3 worm cellular contexts compared by ENCODE assay signal in the genomic region with DNA sequence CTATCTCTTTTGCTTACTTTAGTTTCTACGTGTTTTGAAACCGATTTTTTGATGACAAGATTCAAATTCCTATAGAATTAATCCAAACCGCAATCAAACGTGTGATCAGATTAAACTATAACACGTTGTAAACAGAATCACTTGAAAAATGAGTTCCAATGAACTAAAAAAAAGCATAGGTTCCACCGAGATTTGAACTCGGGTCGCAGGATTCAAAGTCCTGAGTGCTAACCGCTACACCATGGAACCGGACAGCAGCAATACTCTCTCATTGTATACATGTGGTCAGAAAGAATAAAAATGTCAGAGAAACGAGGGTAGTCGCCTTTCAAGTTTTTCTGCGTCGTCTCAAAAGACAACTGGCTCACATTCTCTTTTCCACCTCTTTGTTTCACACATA.
TF ChIP-seq lines count a peak whose summit lies in the region.

No protein-coding gene starts in this region.

TF ChIP-seq in whole organism, L1 larva, 84 proteins besides CTCF, POLR2A, EP300 and RAD21 (continued from another document):
- peak; percentile 49 for TF ChIP-seq fkh-8 (tag; optimal IDR thresholded peaks at IDR 0.05; lab: Kevin White, UChicago)
- peak; percentile 10 for TF ChIP-seq skn-1 (tag; optimal IDR thresholded peaks at IDR 0.05; lab: Kevin White, UChicago)
- TF ChIP-seq ceh-82 (tag; optimal IDR thresholded peaks at IDR 0.05; lab: Kevin White, UChicago) = peak; percentile 14 to 66 (median 31)
- peak; percentile 76 for TF ChIP-seq nhr-71 (tag; optimal IDR thresholded peaks at IDR 0.05; lab: Kevin White, UChicago)
- no peak for TF ChIP-seq nhr-77 (tag; optimal IDR thresholded peaks at IDR 0.05; lab: Kevin White, UChicago)
- TF ChIP-seq C16A3.4 (tag; optimal IDR thresholded peaks at IDR 0.05; lab: Kevin White, UChicago) = peak; percentile 53
- no peak for TF ChIP-seq blmp-1 (tag; optimal IDR thresholded peaks at IDR 0.05; lab: Kevin White, UChicago)
- peak; percentile 57 for TF ChIP-seq swsn-7 (tag; optimal IDR thresholded peaks at IDR 0.05; lab: Kevin White, UChicago)
- TF ChIP-seq nhr-20 (tag; optimal IDR thresholded peaks at IDR 0.05; lab: Kevin White, UChicago) = peak; percentile 53
- peak in 1 of 3 experiments; percentile 9 for TF ChIP-seq dpl-1 (GFP tag; optimal IDR thresholded peaks at IDR 0.05; lab: Kevin White, UChicago)
- no peak for TF ChIP-seq fkh-4 (tag; optimal IDR thresholded peaks at IDR 0.05; lab: Kevin White, UChicago; ENCODE audit: borderline replicate concordance)
- peak; percentile 30 for TF ChIP-seq fkh-10 (GFP tag; optimal IDR thresholded peaks at IDR 0.05; lab: Kevin White, UChicago)
- no peak for TF ChIP-seq nhr-76 (tag; optimal IDR thresholded peaks at IDR 0.05; lab: Kevin White, UChicago)
- TF ChIP-seq alr-1 (tag; optimal IDR thresholded peaks at IDR 0.05; lab: Kevin White, UChicago; ENCODE audit: borderline replicate concordance) = no peak
- TF ChIP-seq egl-27 (tag; optimal IDR thresholded peaks at IDR 0.05; lab: Kevin White, UChicago) = no peak
- TF ChIP-seq unc-130 (tag; optimal IDR thresholded peaks at IDR 0.05; lab: Kevin White, UChicago) = peak; percentile 64
- TF ChIP-seq hlh-17 (GFP tag; optimal IDR thresholded peaks at IDR 0.05; lab: Kevin White, UChicago; ENCODE audit: borderline replicate concordance) = no peak
- peak; percentile 62 for TF ChIP-seq irx-1 (tag; optimal IDR thresholded peaks at IDR 0.05; lab: Kevin White, UChicago)
- peak; percentile 77 for TF ChIP-seq rnt-1 (tag; optimal IDR thresholded peaks at IDR 0.05; lab: Kevin White, UChicago)
- TF ChIP-seq ets-5 (GFP tag; IDR thresholded peaks at IDR 0.05; lab: Robert Waterston, UW) = no peak
- TF ChIP-seq elt-2 (tag; optimal IDR thresholded peaks at IDR 0.05; lab: Kevin White, UChicago) = peak; percentile 15
- peak; percentile 39 for TF ChIP-seq nhr-85 (tag; lab: Kevin White, UChicago)
- no peak for TF ChIP-seq aly-2 (tag; optimal IDR thresholded peaks at IDR 0.05; lab: Kevin White, UChicago)
- peak; percentile 23 for TF ChIP-seq lin-13 (GFP tag; optimal IDR thresholded peaks at IDR 0.05; lab: Kevin White, UChicago)
- peak; percentile 78 for TF ChIP-seq snu-23 (GFP tag; optimal IDR thresholded peaks at IDR 0.05; lab: Kevin White, UChicago)
- TF ChIP-seq nhr-47 (tag; optimal IDR thresholded peaks at IDR 0.05; lab: Kevin White, UChicago) = peak; percentile 78
- TF ChIP-seq mep-1 (tag; optimal IDR thresholded peaks at IDR 0.05; lab: Kevin White, UChicago) = peak; percentile 63
- TF ChIP-seq lin-35 (GFP tag; optimal IDR thresholded peaks at IDR 0.05; lab: Kevin White, UChicago) = peak; percentile 1 to 65
- peak; percentile 51 for TF ChIP-seq xbp-1 (tag; optimal IDR thresholded peaks at IDR 0.05; lab: Kevin White, UChicago)
- TF ChIP-seq tbx-2 (tag; optimal IDR thresholded peaks at IDR 0.05; lab: Kevin White, UChicago) = peak; percentile 6
TF ChIP-seq in whole organism, L1 larva: peak in this region for 33.

TF ChIP-seq in whole organism, L3 larva, 47 proteins besides CTCF, POLR2A, EP300 and RAD21 (continued from another document):
- TF ChIP-seq nhr-77 (tag; optimal IDR thresholded peaks at IDR 0.05; lab: Kevin White, UChicago) (peak; percentile 5), R02D3.7 (tag; optimal IDR thresholded peaks at IDR 0.05; lab: Kevin White, UChicago) (peak; percentile 16), snpc-4 (tag; optimal IDR thresholded peaks at IDR 0.05; lab: Kevin White, UChicago) (peak; percentile 3), mdl-1 (tag; optimal IDR thresholded peaks at IDR 0.05; lab: Kevin White, UChicago) (no peak), jun-1 (tag; optimal IDR thresholded peaks at IDR 0.05; lab: Kevin White, UChicago) (peak; percentile 12), egl-5 (tag; optimal IDR thresholded peaks at IDR 0.05; lab: Kevin White, UChicago) (peak; percentile 15), egl-27 (tag; optimal IDR thresholded peaks at IDR 0.05; lab: Kevin White, UChicago) (no peak), lin-39 (tag; optimal IDR thresholded peaks at IDR 0.05; lab: Kevin White, UChicago) (peak; percentile 68), nfya-1 (tag; optimal IDR thresholded peaks at IDR 0.05; lab: Kevin White, UChicago; ENCODE audit: insufficient read depth) (peak; percentile 38), tbx-2 (tag; optimal IDR thresholded peaks at IDR 0.05; lab: Kevin White, UChicago) (peak; percentile 52), elt-3 (tag; optimal IDR thresholded peaks at IDR 0.05; lab: Kevin White, UChicago) (peak in 1 of 3 experiments; percentile 51), skn-1 (tag; optimal IDR thresholded peaks at IDR 0.05; lab: Kevin White, UChicago) (no peak), fkh-2 (tag; optimal IDR thresholded peaks at IDR 0.05; lab: Kevin White, UChicago) (no peak), nhr-28 (tag; optimal IDR thresholded peaks at IDR 0.05; lab: Kevin White, UChicago) (no peak), eor-1 (tag; optimal IDR thresholded peaks at IDR 0.05; lab: Kevin White, UChicago) (peak in 1 of 2 experiments; percentile 36), nhr-237 (tag; optimal IDR thresholded peaks at IDR 0.05; lab: Kevin White, UChicago) (no peak), sea-2 (GFP tag; optimal IDR thresholded peaks at IDR 0.05; lab: Kevin White, UChicago) (no peak), lin-15B (tag; optimal IDR thresholded peaks at IDR 0.05; lab: Kevin White, UChicago) (no peak), lsy-12 (tag; optimal IDR thresholded peaks at IDR 0.05; lab: Kevin White, UChicago) (peak; percentile 60), ama-1 (optimal IDR thresholded peaks at IDR 0.05; lab: Kevin White, UChicago) (no peak), ceh-16 (tag; optimal IDR thresholded peaks at IDR 0.05; lab: Kevin White, UChicago) (peak; percentile 35), nhr-67 (tag; optimal IDR thresholded peaks at IDR 0.05; lab: Kevin White, UChicago) (no peak), zag-1 (tag; optimal IDR thresholded peaks at IDR 0.05; lab: Kevin White, UChicago) (no peak), elt-2 (tag; optimal IDR thresholded peaks at IDR 0.05; lab: Kevin White, UChicago) (peak; percentile 39), unc-62 (GFP tag; optimal IDR thresholded peaks at IDR 0.05; lab: Kevin White, UChicago) (no peak), ZK546.5 (tag; optimal IDR thresholded peaks at IDR 0.05; lab: Kevin White, UChicago) (no peak), daf-12 (tag; optimal IDR thresholded peaks at IDR 0.05; lab: Kevin White, UChicago) (no peak), nhr-23 (tag; optimal IDR thresholded peaks at IDR 0.05; lab: Kevin White, UChicago) (no peak), fos-1 (tag; optimal IDR thresholded peaks at IDR 0.05; lab: Kevin White, UChicago) (no peak)

TF ChIP-seq in whole organism, young adult, 124 proteins besides CTCF, POLR2A, EP300 and RAD21 (continued from another document and continues in another):
- peak; percentile 66 for TF ChIP-seq dox-1 (GFP tag; IDR thresholded peaks at IDR 0.05; lab: Robert Waterston, UW)
- no peak for TF ChIP-seq hsf-1 (GFP tag; IDR thresholded peaks at IDR 0.05; lab: Robert Waterston, UW)
- TF ChIP-seq F33H1.4 (GFP tag; IDR thresholded peaks at IDR 0.05; lab: Robert Waterston, UW) = no peak
- 0 out of 2 replicates have a peak, but pooled peaks have one; percentile 29 for TF ChIP-seq attf-6 (GFP tag; IDR thresholded peaks at IDR 0.05; lab: Robert Waterston, UW)
- peak; percentile 70; the same call in 1 of the 2 replicates for TF ChIP-seq aptf-3 (GFP tag; IDR thresholded peaks at IDR 0.05; lab: Robert Waterston, UW)
- no peak for TF ChIP-seq Y67H2A.10 (GFP tag; conservative IDR thresholded peaks at IDR 0.05; lab: Robert Waterston, UW)
- peak; percentile 33; the same call in 1 of the 2 replicates for TF ChIP-seq ztf-28 (GFP tag; IDR thresholded peaks at IDR 0.05; lab: Robert Waterston, UW)
- no peak for TF ChIP-seq C06A6.2 (GFP tag; conservative IDR thresholded peaks at IDR 0.05; lab: Robert Waterston, UW)
- no peak for TF ChIP-seq unc-130 (GFP tag; optimal IDR thresholded peaks at IDR 0.05; lab: Kevin White, UChicago)
- no peak for TF ChIP-seq F49E8.2 (tag; optimal IDR thresholded peaks at IDR 0.05; lab: Kevin White, UChicago; ENCODE audit: insufficient read depth)
- TF ChIP-seq ceh-79 (tag; optimal IDR thresholded peaks at IDR 0.05; lab: Kevin White, UChicago) = peak; percentile 55
- TF ChIP-seq B0261.1 (tag; optimal IDR thresholded peaks at IDR 0.05; lab: Kevin White, UChicago) = peak; percentile 84
- TF ChIP-seq nfya-1 (tag; optimal IDR thresholded peaks at IDR 0.05; lab: Kevin White, UChicago; ENCODE audit: borderline replicate concordance, insufficient read depth) = no peak
- TF ChIP-seq egrh-3 (GFP tag; IDR thresholded peaks at IDR 0.05; lab: Robert Waterston, UW) = no peak
- peak; percentile 76 for TF ChIP-seq zim-3 (tag; optimal IDR thresholded peaks at IDR 0.05; lab: Kevin White, UChicago)
- peak; percentile 64; the same call in 1 of the 2 replicates for TF ChIP-seq madf-3 (GFP tag; IDR thresholded peaks at IDR 0.05; lab: Robert Waterston, UW)
- TF ChIP-seq efl-1 (GFP tag; optimal IDR thresholded peaks at IDR 0.05; lab: Kevin White, UChicago) = no peak
- peak; percentile 13 for TF ChIP-seq nhr-27 (tag; optimal IDR thresholded peaks at IDR 0.05; lab: Kevin White, UChicago)
- TF ChIP-seq C17E4.6 (GFP tag; IDR thresholded peaks at IDR 0.05; lab: Robert Waterston, UW) = no peak
- TF ChIP-seq F57A8.1 (GFP tag; optimal IDR thresholded peaks at IDR 0.05; lab: Kevin White, UChicago) = no peak
- peak; percentile 75; the same call in 1 of the 2 replicates for TF ChIP-seq ceh-40 (GFP tag; IDR thresholded peaks at IDR 0.05; lab: Robert Waterston, UW)
- no peak for TF ChIP-seq mel-28 (tag; optimal IDR thresholded peaks at IDR 0.05; lab: Kevin White, UChicago; ENCODE audit: borderline replicate concordance)
- TF ChIP-seq hrde-1 (tag; optimal IDR thresholded peaks at IDR 0.05; lab: Kevin White, UChicago; ENCODE audit: borderline replicate concordance) = peak; percentile 54
- TF ChIP-seq ztf-25 (GFP tag; IDR thresholded peaks at IDR 0.05; lab: Robert Waterston, UW) = peak; percentile 49; the same call in 1 of the 2 replicates
- no peak for TF ChIP-seq Y53F4B.3 (GFP tag; IDR thresholded peaks at IDR 0.05; lab: Robert Waterston, UW)
- TF ChIP-seq rpc-1 (optimal IDR thresholded peaks at IDR 0.05; lab: Kevin White, UChicago) = peak; percentile 98
- peak; percentile 94 for TF ChIP-seq rpc-1 (tag; optimal IDR thresholded peaks at IDR 0.05; lab: Kevin White, UChicago)
- peak; percentile 39; the same call in 1 of the 2 replicates for TF ChIP-seq ceh-100 (GFP tag; IDR thresholded peaks at IDR 0.05; lab: Robert Waterston, UW)
- peak; percentile 10 for TF ChIP-seq F22D6.2 (tag; optimal IDR thresholded peaks at IDR 0.05; lab: Kevin White, UChicago)
- TF ChIP-seq let-607 (tag; optimal IDR thresholded peaks at IDR 0.05; lab: Kevin White, UChicago) = peak; percentile 34 to 71
- peak; percentile 25 for TF ChIP-seq fkh-3 (tag; optimal IDR thresholded peaks at IDR 0.05; lab: Kevin White, UChicago)
- peak; percentile 60 for TF ChIP-seq dpff-1 (tag; optimal IDR thresholded peaks at IDR 0.05; lab: Kevin White, UChicago)
- TF ChIP-seq F52B5.7 (tag; optimal IDR thresholded peaks at IDR 0.05; lab: Kevin White, UChicago) = peak; percentile 48
- no peak for TF ChIP-seq ztf-22 (GFP tag; optimal IDR thresholded peaks at IDR 0.05; lab: Kevin White, UChicago)
- TF ChIP-seq dpl-1 (GFP tag; optimal IDR thresholded peaks at IDR 0.05; lab: Kevin White, UChicago) = no peak
- TF ChIP-seq nhr-90 (tag; optimal IDR thresholded peaks at IDR 0.05; lab: Kevin White, UChicago) = peak; percentile 85
- TF ChIP-seq T26A5.8 (tag; optimal IDR thresholded peaks at IDR 0.05; lab: Kevin White, UChicago) = peak; percentile 9
- TF ChIP-seq bed-1 (GFP tag; IDR thresholded peaks at IDR 0.05; lab: Robert Waterston, UW) = no peak
- peak; percentile 35 for TF ChIP-seq ZK185.1 (tag; optimal IDR thresholded peaks at IDR 0.05; lab: Kevin White, UChicago; ENCODE audit: poor library complexity, severe bottlenecking)
- TF ChIP-seq aptf-2 (GFP tag; conservative IDR thresholded peaks at IDR 0.05; lab: Robert Waterston, UW) = no peak
- TF ChIP-seq zfh-2 (GFP tag; conservative IDR thresholded peaks at IDR 0.05; lab: Robert Waterston, UW) = no peak
- TF ChIP-seq F39B2.1 (GFP tag; IDR thresholded peaks at IDR 0.05; lab: Robert Waterston, UW) = no peak
- no peak for TF ChIP-seq bed-2 (GFP tag; IDR thresholded peaks at IDR 0.05; lab: Robert Waterston, UW)
- TF ChIP-seq lir-1 (GFP tag; conservative IDR thresholded peaks at IDR 0.05; lab: Robert Waterston, UW) = 0 out of 2 replicates have a peak, but pooled peaks have one; percentile 8
- TF ChIP-seq hlh-26 (GFP tag; conservative IDR thresholded peaks at IDR 0.05; lab: Robert Waterston, UW) = no peak
- TF ChIP-seq K11D2.4 (GFP tag; IDR thresholded peaks at IDR 0.05; lab: Robert Waterston, UW) = peak; percentile 70; the same call in 1 of the 2 replicates
- TF ChIP-seq nfya-2 (GFP tag; IDR thresholded peaks at IDR 0.05; lab: Robert Waterston, UW) = no peak
- TF ChIP-seq nhr-120 (GFP tag; IDR thresholded peaks at IDR 0.05; lab: Robert Waterston, UW) = peak; percentile 79; the same call in 1 of the 2 replicates
- peak; percentile 54 for TF ChIP-seq snpc-3.4 (tag; optimal IDR thresholded peaks at IDR 0.05; lab: Kevin White, UChicago)
- no peak for TF ChIP-seq ceh-91 (GFP tag; IDR thresholded peaks at IDR 0.05; lab: Robert Waterston, UW)
- TF ChIP-seq cebp-1 (GFP tag; IDR thresholded peaks at IDR 0.05; lab: Robert Waterston, UW) = no peak
- peak; percentile 68 for TF ChIP-seq cebp-1 (tag; optimal IDR thresholded peaks at IDR 0.05; lab: Kevin White, UChicago)
- no peak for TF ChIP-seq F37B4.10 (GFP tag; IDR thresholded peaks at IDR 0.05; lab: Robert Waterston, UW)
- peak; percentile 17 for TF ChIP-seq sdz-38 (tag; optimal IDR thresholded peaks at IDR 0.05; lab: Kevin White, UChicago)
- no peak for TF ChIP-seq ztf-3 (GFP tag; optimal IDR thresholded peaks at IDR 0.05; lab: Kevin White, UChicago)
- TF ChIP-seq pha-4 (tag; optimal IDR thresholded peaks at IDR 0.05; lab: Kevin White, UChicago) = no peak
- 0 out of 2 replicates have a peak, but pooled peaks have one; percentile 76 for TF ChIP-seq lag-1 (GFP tag; IDR thresholded peaks at IDR 0.05; lab: Robert Waterston, UW)
- peak; percentile 66 for TF ChIP-seq ztf-18 (tag; optimal IDR thresholded peaks at IDR 0.05; lab: Kevin White, UChicago)
- no peak for TF ChIP-seq gei-17 (GFP tag; optimal IDR thresholded peaks at IDR 0.05; lab: Kevin White, UChicago)
- TF ChIP-seq egl-44 (GFP tag; IDR thresholded peaks at IDR 0.05; lab: Robert Waterston, UW) = peak; percentile 87
- TF ChIP-seq sptf-2 (GFP tag; optimal IDR thresholded peaks at IDR 0.05; lab: Kevin White, UChicago) = peak; percentile 83
- TF ChIP-seq ceh-27 (GFP tag; optimal IDR thresholded peaks at IDR 0.05; lab: Kevin White, UChicago) = peak; percentile 66
- TF ChIP-seq hmg-20 (GFP tag; IDR thresholded peaks at IDR 0.05; lab: Robert Waterston, UW) = no peak
- peak; percentile 69 for TF ChIP-seq athp-1 (tag; optimal IDR thresholded peaks at IDR 0.05; lab: Kevin White, UChicago)
- TF ChIP-seq chd-7 (tag; optimal IDR thresholded peaks at IDR 0.05; lab: Kevin White, UChicago) = peak; percentile 55
- TF ChIP-seq egl-18 (GFP tag; IDR thresholded peaks at IDR 0.05; lab: Robert Waterston, UW) = no peak
- peak; percentile 61 for TF ChIP-seq mcd-1 (GFP tag; IDR thresholded peaks at IDR 0.05; lab: Robert Waterston, UW)
- TF ChIP-seq repo-1 (tag; optimal IDR thresholded peaks at IDR 0.05; lab: Kevin White, UChicago) = peak; percentile 59
- TF ChIP-seq lin-26 (GFP tag; IDR thresholded peaks at IDR 0.05; lab: Robert Waterston, UW) = peak; percentile 93
- TF ChIP-seq die-1 (tag; optimal IDR thresholded peaks at IDR 0.05; lab: Kevin White, UChicago) = peak; percentile 69
- peak; percentile 16 for TF ChIP-seq snpc-1.1 (tag; optimal IDR thresholded peaks at IDR 0.05; lab: Kevin White, UChicago; ENCODE audit: insufficient read depth)
- TF ChIP-seq Y95B8A.8 (GFP tag; IDR thresholded peaks at IDR 0.05; lab: Robert Waterston, UW) = 0 out of 2 replicates have a peak, but pooled peaks have one; percentile 25
- TF ChIP-seq F57C9.4 (tag; optimal IDR thresholded peaks at IDR 0.05; lab: Kevin White, UChicago) = peak; percentile 24
